Fruit fly (Drosophila melanogaster) S2 (cell line): ENCODE results near the gene CG31126.

Experiments used
- CG8478 ChIP-seq: fragments of >200 bp; optimal IDR thresholded peaks from 2 replicates; lab custom pipeline; 2018
- CTCF ChIP-seq, 2 experiments: fragments of >200 bp; optimal IDR thresholded peaks; 2 replicates each; lab custom pipeline; 2018

CG31126 gene

dm6 chr3R:24661679-24662411, 2.4 kb downstream of the CG31126 start, which contains the start of gene Ppox:
Gene Ppox, minus strand, starts transcription at chr3R:24661851.
- TF ChIP-seq CG8478 (lab: Kevin White, UChicago), result no peak
- TF ChIP-seq CTCF (optimal IDR thresholded peaks at IDR 0.05; lab: Kevin White, UChicago), result no peak

dm6 chr3R:24662412-24662796, 3.0 kb downstream of the CG31126 start, which contains the start of gene slo:
Gene slo, plus strand, starts transcription at chr3R:24662491.
- TF ChIP-seq CG8478 (lab: Kevin White, UChicago) (no peak), CTCF (optimal IDR thresholded peaks at IDR 0.05; lab: Kevin White, UChicago) (no peak)

- TF ChIP-seq CTCF (optimal IDR thresholded peaks at IDR 0.05; lab: Kevin White, UChicago) (no peak), CG8478 (lab: Kevin White, UChicago) (no peak)
Measured at dm6 chr3R:24663044-24663443, 3.6 kb downstream of the CG31126 start.

- no peak for TF ChIP-seq CTCF (optimal IDR thresholded peaks at IDR 0.05; lab: Kevin White, UChicago)
- no peak for TF ChIP-seq CG8478 (lab: Kevin White, UChicago)
Measured at dm6 chr3R:24667538-24668207, 8.3 kb downstream of the CG31126 start.

dm6 chr3R:24671662-24672061, 12.2 kb downstream of the CG31126 start:
- no peak for TF ChIP-seq CG8478 (lab: Kevin White, UChicago)
- TF ChIP-seq CTCF (optimal IDR thresholded peaks at IDR 0.05; lab: Kevin White, UChicago), result no peak

- no peak for TF ChIP-seq CTCF (optimal IDR thresholded peaks at IDR 0.05; lab: Kevin White, UChicago)
- TF ChIP-seq CG8478 (lab: Kevin White, UChicago), result no peak
Measured at dm6 chr3R:24692863-24693262, 33.4 kb downstream of the CG31126 start.

dm6 chr3R:24699309-24699708, 39.9 kb downstream of the CG31126 start:
- TF ChIP-seq CTCF (optimal IDR thresholded peaks at IDR 0.05; lab: Kevin White, UChicago) (no peak), CG8478 (lab: Kevin White, UChicago) (no peak)
